In genomic region chrIV:13272494-13272893, ce11 we compare ENCODE assay signal across 3 worm cellular contexts.
TF ChIP-seq lines count a peak whose summit lies in the region.

Gene unc-26, minus strand, starts transcription at chrIV:13272516.

TF ChIP-seq in whole organism, L1 larva, 84 proteins besides CTCF, POLR2A, EP300 and RAD21 (continued from another document):
- TF ChIP-seq fos-1 (tag; optimal IDR thresholded peaks at IDR 0.05; lab: Kevin White, UChicago), result no peak
- peak; percentile 19 for TF ChIP-seq blmp-1 (tag; optimal IDR thresholded peaks at IDR 0.05; lab: Kevin White, UChicago)
- TF ChIP-seq dsc-1 (tag; optimal IDR thresholded peaks at IDR 0.05; lab: Kevin White, UChicago), result peak; percentile 22
- TF ChIP-seq nhr-47 (tag; optimal IDR thresholded peaks at IDR 0.05; lab: Kevin White, UChicago), result peak; percentile 53
- peak; percentile 20 for TF ChIP-seq mep-1 (tag; optimal IDR thresholded peaks at IDR 0.05; lab: Kevin White, UChicago)
- TF ChIP-seq xbp-1 (tag; optimal IDR thresholded peaks at IDR 0.05; lab: Kevin White, UChicago), result peak; percentile 29
- no peak for TF ChIP-seq tlp-1 (tag; optimal IDR thresholded peaks at IDR 0.05; lab: Kevin White, UChicago)
- TF ChIP-seq snu-23 (GFP tag; optimal IDR thresholded peaks at IDR 0.05; lab: Kevin White, UChicago), result peak; percentile 43

TF ChIP-seq in whole organism, L2 larva, 48 proteins besides CTCF, POLR2A, EP300 and RAD21 (continued from another document):
- no peak for TF ChIP-seq elt-3 (tag; optimal IDR thresholded peaks at IDR 0.05; lab: Kevin White, UChicago)
- no peak for TF ChIP-seq nhr-12 (tag; optimal IDR thresholded peaks at IDR 0.05; lab: Kevin White, UChicago)
- TF ChIP-seq ztf-4 (tag; optimal IDR thresholded peaks at IDR 0.05; lab: Kevin White, UChicago), result no peak
- no peak for TF ChIP-seq aly-2 (tag; optimal IDR thresholded peaks at IDR 0.05; lab: Kevin White, UChicago)
- TF ChIP-seq zag-1 (tag; optimal IDR thresholded peaks at IDR 0.05; lab: Kevin White, UChicago), result peak; percentile 31
- no peak for TF ChIP-seq gmeb-1 (tag; optimal IDR thresholded peaks at IDR 0.05; lab: Kevin White, UChicago)
- no peak for TF ChIP-seq ztf-1 (GFP tag; conservative IDR thresholded peaks at IDR 0.05; lab: Robert Waterston, UW)
- TF ChIP-seq elt-1 (tag; optimal IDR thresholded peaks at IDR 0.05; lab: Kevin White, UChicago), result no peak
- TF ChIP-seq alr-1 (tag; optimal IDR thresholded peaks at IDR 0.05; lab: Kevin White, UChicago), result no peak
- no peak for TF ChIP-seq unc-62 (GFP tag; optimal IDR thresholded peaks at IDR 0.05; lab: Kevin White, UChicago)
- TF ChIP-seq R02D3.7 (tag; optimal IDR thresholded peaks at IDR 0.05; lab: Kevin White, UChicago), result no peak
- no peak for TF ChIP-seq peb-1 (tag; optimal IDR thresholded peaks at IDR 0.05; lab: Kevin White, UChicago)
- no peak for TF ChIP-seq nhr-23 (tag; optimal IDR thresholded peaks at IDR 0.05; lab: Kevin White, UChicago)
- peak; percentile 40 for TF ChIP-seq C34F6.9 (tag; optimal IDR thresholded peaks at IDR 0.05; lab: Kevin White, UChicago)
- TF ChIP-seq blmp-1 (tag; optimal IDR thresholded peaks at IDR 0.05; lab: Kevin White, UChicago; ENCODE audit: insufficient read depth), result no peak
- peak; percentile 59 for TF ChIP-seq nhr-129 (tag; optimal IDR thresholded peaks at IDR 0.05; lab: Kevin White, UChicago)
- peak; percentile 35 for TF ChIP-seq mab-5 (tag; optimal IDR thresholded peaks at IDR 0.05; lab: Kevin White, UChicago)
- no peak for TF ChIP-seq ceh-16 (tag; optimal IDR thresholded peaks at IDR 0.05; lab: Kevin White, UChicago)
- no peak for TF ChIP-seq mdl-1 (tag; optimal IDR thresholded peaks at IDR 0.05; lab: Kevin White, UChicago)
- no peak for TF ChIP-seq nhr-11 (tag; optimal IDR thresholded peaks at IDR 0.05; lab: Kevin White, UChicago)
- TF ChIP-seq skn-1 (tag; optimal IDR thresholded peaks at IDR 0.05; lab: Kevin White, UChicago), result no peak
- TF ChIP-seq sma-3 (GFP tag; optimal IDR thresholded peaks at IDR 0.05; lab: Kevin White, UChicago), result no peak
- no peak for TF ChIP-seq ceh-82 (tag; optimal IDR thresholded peaks at IDR 0.05; lab: Kevin White, UChicago)
- no peak for TF ChIP-seq ama-1 (optimal IDR thresholded peaks at IDR 0.05; lab: Kevin White, UChicago)
- TF ChIP-seq mbf-1 (tag; optimal IDR thresholded peaks at IDR 0.05; lab: Kevin White, UChicago), result no peak
- TF ChIP-seq lin-39 (tag; optimal IDR thresholded peaks at IDR 0.05; lab: Kevin White, UChicago), result no peak
- no peak for TF ChIP-seq sma-9 (GFP tag; optimal IDR thresholded peaks at IDR 0.05; lab: Kevin White, UChicago)
- TF ChIP-seq sma-9 (tag; optimal IDR thresholded peaks at IDR 0.05; lab: Kevin White, UChicago), result no peak
- TF ChIP-seq lsy-2 (tag; optimal IDR thresholded peaks at IDR 0.05; lab: Kevin White, UChicago), result peak in 1 of 2 experiments; percentile 60
- TF ChIP-seq ztf-11 (tag; optimal IDR thresholded peaks at IDR 0.05; lab: Kevin White, UChicago), result no peak
- TF ChIP-seq nhr-10 (tag; optimal IDR thresholded peaks at IDR 0.05; lab: Kevin White, UChicago), result no peak
- no peak for TF ChIP-seq nhr-25 (tag; optimal IDR thresholded peaks at IDR 0.05; lab: Kevin White, UChicago)
- no peak for TF ChIP-seq ZK546.5 (tag; optimal IDR thresholded peaks at IDR 0.05; lab: Kevin White, UChicago)
- no peak for TF ChIP-seq nhr-21 (tag; optimal IDR thresholded peaks at IDR 0.05; lab: Kevin White, UChicago)
- no peak for TF ChIP-seq sem-4 (tag; optimal IDR thresholded peaks at IDR 0.05; lab: Kevin White, UChicago)
- TF ChIP-seq nhr-237 (tag; optimal IDR thresholded peaks at IDR 0.05; lab: Kevin White, UChicago), result no peak
- TF ChIP-seq F13H6.1 (tag; optimal IDR thresholded peaks at IDR 0.05; lab: Kevin White, UChicago), result peak; percentile 10

TF ChIP-seq in whole organism, L4 larva, 104 proteins besides CTCF, POLR2A, EP300 and RAD21 (continued from another document):
- TF ChIP-seq lin-38 (GFP tag; IDR thresholded peaks at IDR 0.05; lab: Robert Waterston, UW) (peak; percentile 12; the same call in 1 of the 2 replicates), unc-130 (GFP tag; optimal IDR thresholded peaks at IDR 0.05; lab: Kevin White, UChicago) (no peak), lin-39 (tag; optimal IDR thresholded peaks at IDR 0.05; lab: Kevin White, UChicago) (no peak), spr-1 (tag; optimal IDR thresholded peaks at IDR 0.05; lab: Kevin White, UChicago) (no peak), Y105C5A.15 (GFP tag; IDR thresholded peaks at IDR 0.05; lab: Robert Waterston, UW) (no peak), dpl-1 (GFP tag; optimal IDR thresholded peaks at IDR 0.05; lab: Kevin White, UChicago) (no peak), ceh-20 (GFP tag; IDR thresholded peaks at IDR 0.05; lab: Robert Waterston, UW) (no peak), aly-2 (tag; optimal IDR thresholded peaks at IDR 0.05; lab: Kevin White, UChicago) (no peak), jun-1 (tag; optimal IDR thresholded peaks at IDR 0.05; lab: Kevin White, UChicago) (no peak), lin-13 (GFP tag; optimal IDR thresholded peaks at IDR 0.05; lab: Kevin White, UChicago) (no peak), ceh-82 (tag; optimal IDR thresholded peaks at IDR 0.05; lab: Kevin White, UChicago) (no peak), lin-15B (tag; optimal IDR thresholded peaks at IDR 0.05; lab: Kevin White, UChicago) (no peak)
